Worm (Caenorhabditis elegans) whole organism, mixed stage, embryonic: ENCODE data around the gene C07H6.2.

Experiments
- drap-1 ChIP-seq: fragments of 200-800 bp; sonication (Bioruptor generic); optimal IDR thresholded peaks from 3 replicates; lab custom pipeline; 2018; ENCODE audit warnings: mild to moderate bottlenecking, missing genetic modification characterization, missing compliant biosample characterization
- lsy-2 ChIP-seq: fragments of 150-350 bp; optimal IDR thresholded peaks from 2 replicates; lab custom pipeline; 2014; ENCODE audit warnings: missing biosample characterization, missing genetic modification characterization
- nhr-28 ChIP-seq: fragments of 150-350 bp; optimal IDR thresholded peaks from 2 replicates; lab custom pipeline; 2014; ENCODE audit warnings: missing biosample characterization, missing genetic modification characterization
- nhr-76 ChIP-seq: sonication (generic microtip); optimal IDR thresholded peaks from 2 replicates; lab custom pipeline; 2017; ENCODE audit warnings: missing biosample characterization, missing genetic modification characterization
- pha-4 ChIP-seq: fragments of 150-350 bp; optimal IDR thresholded peaks from 2 replicates; lab custom pipeline; 2018; ENCODE audit warnings: missing biosample characterization, missing genetic modification reagents, missing genetic modification characterization
- snpc-4 ChIP-seq: fragments of 150-350 bp; optimal IDR thresholded peaks from 2 replicates; lab custom pipeline; 2014; ENCODE audit warnings: missing biosample characterization, missing genetic modification characterization
- sptf-1 ChIP-seq: sonication (generic microtip); optimal IDR thresholded peaks from 2 replicates; lab custom pipeline; 2017; ENCODE audit warnings: mild to moderate bottlenecking, missing genetic modification characterization, moderate library complexity, missing compliant biosample characterization
- unc-120 ChIP-seq: sonication (generic microtip); optimal IDR thresholded peaks from 2 replicates; lab custom pipeline; 2017; ENCODE audit warnings: missing genetic modification characterization, missing compliant biosample characterization; ENCODE audit not compliant: poor library complexity, severe bottlenecking
- ztf-11 ChIP-seq: fragments of 150-350 bp; optimal IDR thresholded peaks from 2 replicates; lab custom pipeline; 2014; ENCODE audit warnings: missing biosample characterization, missing genetic modification characterization

DNA sequence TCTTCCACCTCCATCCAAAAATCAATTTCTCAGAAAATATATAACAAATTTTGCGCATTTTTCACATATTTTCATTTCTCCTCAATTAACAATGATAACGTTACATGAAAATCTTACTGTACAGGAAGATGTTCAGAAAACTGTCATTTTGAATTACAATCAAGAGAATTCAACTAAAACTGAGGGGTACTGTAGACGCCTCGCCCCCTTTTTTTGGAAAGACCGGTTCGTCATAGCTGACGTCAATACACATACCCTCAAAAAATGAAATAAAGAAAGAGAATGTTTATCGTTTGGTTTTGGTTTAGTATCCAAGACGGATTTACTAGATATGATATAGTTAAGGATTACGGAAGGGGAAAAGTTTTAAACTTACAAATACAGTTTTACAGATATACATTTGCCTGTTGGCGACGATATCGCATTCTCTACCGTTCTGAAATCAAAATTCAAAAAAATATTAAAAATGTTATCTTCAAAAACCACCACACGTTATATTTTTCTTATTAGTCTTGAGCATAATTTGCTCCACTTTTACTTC, 37.2 kb downstream of the C07H6.2 start:
- TF ChIP-seq drap-1 (GFP tag; lab: Kevin White, UChicago), result no peak
- TF ChIP-seq unc-120 (tag; lab: Kevin White, UChicago), result no peak
- TF ChIP-seq ztf-11, result no peak
- no peak for TF ChIP-seq pha-4 (tag; lab: Kevin White, UChicago)
- no peak for TF ChIP-seq lsy-2 (tag; lab: Kevin White, UChicago)
- TF ChIP-seq nhr-76 (tag; lab: Kevin White, UChicago), result no peak
- TF ChIP-seq nhr-28, result no peak
- no peak for TF ChIP-seq sptf-1
- no peak for TF ChIP-seq snpc-4
